Worm (Caenorhabditis elegans): ENCODE results near the gene C05D11.8.

ce11 chrIII:6464113-6464571 is 37.0 kb upstream of the C05D11.8 start:
- TF ChIP-seq Y95B8A.8 (GFP tag; IDR thresholded peaks at IDR 0.05) (peak; percentile 94), attf-5 (GFP tag; optimal IDR thresholded peaks at IDR 0.05) (peak; percentile 95)
